Fruit fly (Drosophila melanogaster) whole organism, embryonic: ENCODE measurements around the gene CG31797.

Experiments used
- Bteb2 ChIP-seq: fragments of 200-800 bp; sonication (Bioruptor generic); optimal IDR thresholded peaks from 2 replicates; lab custom pipeline; 2016; ENCODE audit warnings: missing biosample characterization, missing genetic modification characterization
- CG10366 ChIP-seq: fragments of 200-800 bp; sonication (Bioruptor generic); IDR thresholded peaks from 2 replicates; pipeline ENCODE4 v1.3.6; 2022; ENCODE audit warnings: missing biosample characterization, missing genetic modification characterization
- CG11504 ChIP-seq: fragments of 200-800 bp; sonication (Bioruptor generic); optimal IDR thresholded peaks from 3 replicates; lab custom pipeline; 2019; ENCODE audit warnings: missing biosample characterization, mild to moderate bottlenecking, missing genetic modification characterization, moderate library complexity
- CG13123 ChIP-seq: fragments of 200-800 bp; sonication (Bioruptor generic); optimal IDR thresholded peaks from 2 replicates; lab custom pipeline; 2016; ENCODE audit warnings: missing biosample characterization, missing genetic modification characterization
- CG16813 ChIP-seq: fragments of 200-800 bp; sonication (Bioruptor generic); IDR thresholded peaks from 3 replicates; pipeline ENCODE4 v1.3.6; 2022; ENCODE audit warnings: missing biosample characterization, missing genetic modification characterization; ENCODE audit not compliant: partially characterized antibody
- CG17328 ChIP-seq: fragments of 200-800 bp; sonication (Bioruptor generic); IDR thresholded peaks from 2 replicates; pipeline ENCODE4 v1.3.6; 2022; ENCODE audit warnings: missing biosample characterization, missing genetic modification characterization
- CG17361 ChIP-seq: fragments of 200-800 bp; sonication (Bioruptor generic); IDR thresholded peaks from 3 replicates; pipeline ENCODE4 v1.3.6; 2022; ENCODE audit warnings: missing biosample characterization, missing genetic modification characterization
- CG18262 ChIP-seq: fragments of 200-800 bp; optimal IDR thresholded peaks from 3 replicates; lab custom pipeline; 2019; ENCODE audit warnings: missing biosample characterization, mild to moderate bottlenecking, missing genetic modification characterization, moderate library complexity
- CG2199 ChIP-seq: fragments of 200-800 bp; sonication (Bioruptor generic); IDR thresholded peaks from 3 replicates; pipeline ENCODE4 v1.3.6; 2022; ENCODE audit warnings: missing biosample characterization, missing genetic modification characterization
- CG2889 ChIP-seq: fragments of 200-800 bp; sonication (Bioruptor generic); IDR thresholded peaks from 3 replicates; pipeline ENCODE4 v1.3.6; 2022; ENCODE audit warnings: missing biosample characterization, missing genetic modification characterization
- CG31224 ChIP-seq: fragments of 200-800 bp; sonication (Bioruptor generic); IDR thresholded peaks from 2 replicates; pipeline ENCODE4 v1.3.6; 2022; ENCODE audit warnings: missing biosample characterization, missing genetic modification characterization
- CG3281 ChIP-seq: fragments of 200-800 bp; sonication (Bioruptor generic); optimal IDR thresholded peaks from 3 replicates; lab custom pipeline; 2017; ENCODE audit warnings: missing biosample characterization, mild to moderate bottlenecking, missing genetic modification characterization
- CG3407 ChIP-seq: fragments of 200-800 bp; sonication (Bioruptor generic); optimal IDR thresholded peaks from 2 replicates; lab custom pipeline; 2018; ENCODE audit warnings: missing biosample characterization, mild to moderate bottlenecking, missing genetic modification characterization
- CG3838 ChIP-seq: fragments of 200-800 bp; sonication (Bioruptor generic); optimal IDR thresholded peaks from 3 replicates; lab custom pipeline; 2016; ENCODE audit warnings: missing biosample characterization, missing genetic modification characterization
- CG4730 ChIP-seq: fragments of 200-800 bp; sonication (Bioruptor generic); IDR thresholded peaks from 2 replicates; pipeline ENCODE4 v1.3.6; 2022; ENCODE audit warnings: missing biosample characterization, missing genetic modification characterization
- CG5245 ChIP-seq: fragments of 200-800 bp; sonication (Bioruptor generic); optimal IDR thresholded peaks from 3 replicates; lab custom pipeline; 2016; ENCODE audit warnings: missing biosample characterization, missing genetic modification characterization
- CG7556 ChIP-seq: fragments of 200-800 bp; sonication (Bioruptor generic); optimal IDR thresholded peaks from 2 replicates; lab custom pipeline; 2017; ENCODE audit warnings: missing biosample characterization, mild to moderate bottlenecking, missing genetic modification characterization
- CG7839 ChIP-seq: fragments of 200-800 bp; sonication (Bioruptor generic); optimal IDR thresholded peaks from 3 replicates; lab custom pipeline; 2018; ENCODE audit warnings: missing biosample characterization, mild to moderate bottlenecking, missing genetic modification characterization, moderate library complexity
- CG7963 ChIP-seq: fragments of 200-800 bp; sonication (Bioruptor generic); IDR thresholded peaks from 3 replicates; pipeline ENCODE4 v1.3.6; 2022; ENCODE audit warnings: missing biosample characterization, missing genetic modification characterization; ENCODE audit not compliant: partially characterized antibody
- CG8089 ChIP-seq: fragments of 200-800 bp; sonication (Bioruptor generic); optimal IDR thresholded peaks from 3 replicates; lab custom pipeline; 2016; ENCODE audit warnings: missing biosample characterization, missing genetic modification characterization
- CG8478 ChIP-seq: fragments of >200 bp; optimal IDR thresholded peaks from 2 replicates; lab custom pipeline; 2018
- CG9609 ChIP-seq: fragments of 200-800 bp; sonication (Bioruptor generic); optimal IDR thresholded peaks from 3 replicates; lab custom pipeline; 2016; ENCODE audit warnings: missing biosample characterization, missing genetic modification characterization
- CG9727 ChIP-seq: fragments of 200-800 bp; sonication (Bioruptor generic); optimal IDR thresholded peaks from 3 replicates; lab custom pipeline; 2017; ENCODE audit warnings: missing biosample characterization, mild to moderate bottlenecking, missing genetic modification characterization
- Drgx ChIP-seq: fragments of 200-800 bp; sonication (Bioruptor generic); IDR thresholded peaks from 2 replicates; pipeline ENCODE4 v1.3.6; 2022; ENCODE audit warnings: missing biosample characterization, missing genetic modification characterization
- Ets65A ChIP-seq: fragments of 200-800 bp; sonication (Bioruptor generic); peaks from one replicate; lab custom pipeline; 2016; ENCODE audit warnings: missing biosample characterization, missing genetic modification characterization
- Fer1 ChIP-seq: fragments of 200-800 bp; sonication (Bioruptor generic); optimal IDR thresholded peaks from 2 replicates; lab custom pipeline; 2017; ENCODE audit warnings: missing biosample characterization, mild to moderate bottlenecking, missing genetic modification characterization
- H2.0 ChIP-seq: fragments of 200-800 bp; sonication (Bioruptor generic); IDR thresholded peaks from 2 replicates; pipeline ENCODE4 v1.3.6; 2022; ENCODE audit warnings: missing biosample characterization, missing genetic modification characterization
- Hmr ChIP-seq: fragments of 200-800 bp; sonication (Bioruptor generic); optimal IDR thresholded peaks from 3 replicates; lab custom pipeline; 2017; ENCODE audit warnings: mild to moderate bottlenecking, missing biosample characterization, missing genetic modification reagents, missing genetic modification characterization
- Hr3 ChIP-seq: fragments of 200-800 bp; sonication (Bioruptor generic); optimal IDR thresholded peaks from 3 replicates; lab custom pipeline; 2016; ENCODE audit warnings: missing biosample characterization, missing genetic modification characterization
- Jarid2 ChIP-seq: fragments of 200-800 bp; sonication (Bioruptor generic); optimal IDR thresholded peaks from 3 replicates; lab custom pipeline; 2017; ENCODE audit warnings: mild to moderate bottlenecking, missing biosample characterization, missing genetic modification reagents, missing genetic modification characterization
- Med ChIP-seq: fragments of 200-800 bp; sonication (Bioruptor generic); peaks from one replicate; lab custom pipeline; 2016; ENCODE audit warnings: missing biosample characterization, missing genetic modification characterization, mild to moderate bottlenecking, inconsistent platforms, moderate library complexity
- Oli ChIP-seq: fragments of 200-800 bp; sonication (Bioruptor generic); optimal IDR thresholded peaks from 2 replicates; lab custom pipeline; 2018; ENCODE audit warnings: missing biosample characterization, mild to moderate bottlenecking, missing genetic modification characterization, moderate library complexity
- cad ChIP-seq: fragments of >200 bp; optimal IDR thresholded peaks from 2 replicates; lab custom pipeline; 2017; ENCODE audit warnings: missing biosample characterization, missing genetic modification characterization
- caup ChIP-seq: fragments of 200-800 bp; sonication (Bioruptor generic); optimal IDR thresholded peaks from 3 replicates; lab custom pipeline; 2017; ENCODE audit warnings: missing biosample characterization, mild to moderate bottlenecking, missing genetic modification characterization, moderate library complexity; ENCODE audit not compliant: severe bottlenecking
- chif ChIP-seq, 2 experiments: fragments of 200-800 bp; sonication (Bioruptor generic); optimal IDR thresholded peaks; 3 replicates each; lab custom pipeline; 2016; ENCODE audit warnings: missing biosample characterization in 2 of 2, missing genetic modification characterization in 2 of 2
- dan ChIP-seq: fragments of 200-800 bp; sonication (Bioruptor generic); IDR thresholded peaks from 2 replicates; pipeline ENCODE4 v1.3.6; 2022; ENCODE audit warnings: missing biosample characterization, missing genetic modification characterization
- dmrt11E ChIP-seq: fragments of 200-800 bp; sonication (Bioruptor generic); optimal IDR thresholded peaks from 3 replicates; lab custom pipeline; 2018; ENCODE audit warnings: missing biosample characterization, mild to moderate bottlenecking, missing genetic modification characterization, moderate library complexity
- dmrt99B ChIP-seq: fragments of 200-800 bp; sonication (Bioruptor generic); optimal IDR thresholded peaks from 2 replicates; lab custom pipeline; 2018; ENCODE audit warnings: missing biosample characterization, mild to moderate bottlenecking, missing genetic modification characterization, moderate library complexity
- gem ChIP-seq: fragments of 200-800 bp; sonication (Bioruptor generic); optimal IDR thresholded peaks from 2 replicates; lab custom pipeline; 2019; ENCODE audit warnings: missing biosample characterization, mild to moderate bottlenecking, missing genetic modification characterization, moderate library complexity
- grau ChIP-seq: fragments of 200-800 bp; optimal IDR thresholded peaks from 3 replicates; lab custom pipeline; 2019; ENCODE audit warnings: missing biosample characterization, mild to moderate bottlenecking, missing genetic modification characterization, moderate library complexity
- gsb-n ChIP-seq: fragments of 200-800 bp; sonication (Bioruptor generic); optimal IDR thresholded peaks from 3 replicates; lab custom pipeline; 2018; ENCODE audit warnings: missing biosample characterization, mild to moderate bottlenecking, missing genetic modification characterization
- her ChIP-seq: fragments of 200-800 bp; sonication (Bioruptor generic); optimal IDR thresholded peaks from 2 replicates; lab custom pipeline; 2016; ENCODE audit warnings: missing biosample characterization, missing genetic modification characterization
- kay ChIP-seq: fragments of 200-800 bp; sonication (Bioruptor generic); optimal IDR thresholded peaks from 2 replicates; lab custom pipeline; 2016; ENCODE audit warnings: missing biosample characterization, missing genetic modification characterization
- otp ChIP-seq: fragments of 200-800 bp; sonication (Bioruptor generic); IDR thresholded peaks from 3 replicates; pipeline ENCODE4, ENCODE4 v1.3.6; 2022; ENCODE audit warnings: missing biosample characterization, missing genetic modification characterization
- sens ChIP-seq: fragments of 200-800 bp; sonication (Bioruptor generic); peaks from one replicate; lab custom pipeline; 2016; ENCODE audit warnings: missing biosample characterization, missing genetic modification characterization
- sisA ChIP-seq: fragments of 200-800 bp; sonication (Bioruptor generic); IDR thresholded peaks from 2 replicates; pipeline ENCODE4 v1.3.6; 2022; ENCODE audit warnings: missing biosample characterization, missing genetic modification characterization
- tup ChIP-seq: fragments of 200-800 bp; sonication (Bioruptor generic); optimal IDR thresholded peaks from 2 replicates; lab custom pipeline; 2016; ENCODE audit warnings: missing biosample characterization, mild to moderate bottlenecking, missing genetic modification characterization, moderate library complexity
- unpg ChIP-seq: fragments of 200-800 bp; sonication (Bioruptor generic); optimal IDR thresholded peaks from 3 replicates; lab custom pipeline; 2018; ENCODE audit warnings: missing biosample characterization, mild to moderate bottlenecking, missing genetic modification characterization, moderate library complexity
- vvl ChIP-seq: fragments of 200-800 bp; sonication (Bioruptor generic); IDR thresholded peaks from 2 replicates; pipeline ENCODE4 v1.3.6; 2022; ENCODE audit warnings: missing biosample characterization, missing genetic modification characterization
- wor ChIP-seq: fragments of 200-800 bp; sonication (Bioruptor generic); IDR thresholded peaks from 2 replicates; pipeline ENCODE4 v1.3.6; 2022; ENCODE audit warnings: missing biosample characterization, missing genetic modification characterization
- zf30C ChIP-seq: fragments of 200-800 bp; sonication (Bioruptor generic); optimal IDR thresholded peaks from 3 replicates; lab custom pipeline; 2018; ENCODE audit warnings: missing biosample characterization, mild to moderate bottlenecking, missing genetic modification characterization
- zfh1 ChIP-seq: fragments of 200-800 bp; sonication (Bioruptor generic); IDR thresholded peaks from 3 replicates; pipeline ENCODE4 v1.3.6; 2022; ENCODE audit warnings: missing biosample characterization, missing genetic modification characterization

The CG31797 gene

dm6 chr2L:19233300-19233699 is 28.7 kb downstream of the CG31797 start (continued):
- peak; percentile 17 for TF ChIP-seq Oli (tag; lab: Kevin White, UChicago)
- TF ChIP-seq CG17361 (GFP tag; lab: Robert Waterston, UW): no peak
- no peak for TF ChIP-seq CG2199
- no peak for TF ChIP-seq otp (GFP tag; lab: Robert Waterston, UW)
- TF ChIP-seq sisA (GFP tag; lab: Robert Waterston, UW): peak; percentile 43
- TF ChIP-seq CG31224 (GFP tag; lab: Robert Waterston, UW): no peak
- peak; percentile 29 for TF ChIP-seq CG9609 (GFP tag; lab: Kevin White, UChicago)
- TF ChIP-seq wor (GFP tag; lab: Robert Waterston, UW): no peak
- TF ChIP-seq dan: no peak
- 0 out of 2 replicates have a peak, but pooled peaks have one; percentile 28 for TF ChIP-seq vvl
- TF ChIP-seq H2.0 (GFP tag; lab: Robert Waterston, UW): peak; percentile 12; the same call in 1 of the 2 replicates
- peak; percentile 80 for TF ChIP-seq sens
- no peak for TF ChIP-seq CG3281 (GFP tag; lab: Kevin White, UChicago)
- TF ChIP-seq CG13123: no peak
- no peak for TF ChIP-seq Jarid2 (GFP tag; lab: Kevin White, UChicago)
- TF ChIP-seq CG8089: no peak
- TF ChIP-seq CG3838 (GFP tag; lab: Kevin White, UChicago): no peak
- TF ChIP-seq CG16813 (GFP tag; lab: Robert Waterston, UW): no peak
- TF ChIP-seq Hmr (GFP tag; lab: Kevin White, UChicago): peak; percentile 54
- TF ChIP-seq Bteb2 (GFP tag; lab: Kevin White, UChicago): no peak
- TF ChIP-seq Fer1: peak; percentile 34
- peak; percentile 47 for TF ChIP-seq grau (tag; lab: Kevin White, UChicago)
- no peak for TF ChIP-seq CG7963 (GFP tag; lab: Robert Waterston, UW)
- no peak; the same call in 1 of the 2 replicates for TF ChIP-seq CG10366 (GFP tag; lab: Robert Waterston, UW)
- no peak for TF ChIP-seq tup (GFP tag; lab: Kevin White, UChicago)
- peak; percentile 64 for TF ChIP-seq dmrt11E (tag; lab: Kevin White, UChicago)
- TF ChIP-seq CG5245 (GFP tag; lab: Kevin White, UChicago): no peak
- no peak for TF ChIP-seq CG2889
- TF ChIP-seq Hr3: peak; percentile 21
- no peak for TF ChIP-seq cad (GFP tag; lab: Kevin White, UChicago)
- no peak for TF ChIP-seq CG8478
- no peak for TF ChIP-seq CG3407

- TF ChIP-seq CG4730 (no peak), Ets65A (peak; percentile 59)
Measured at dm6 chr2L:19230518-19230917, 31.5 kb downstream of the CG31797 start.

dm6 chr2L:19229059-19229458 is 33.0 kb downstream of the CG31797 start:
- TF ChIP-seq zf30C: peak; percentile 64
- peak; percentile 20 for TF ChIP-seq Med (GFP tag; lab: Kevin White, UChicago)
- TF ChIP-seq CG7556 (GFP tag; lab: Kevin White, UChicago): peak; percentile 11
- TF ChIP-seq CG11504: peak; percentile 10
- no peak for TF ChIP-seq zfh1 (GFP tag; lab: Robert Waterston, UW)
- TF ChIP-seq caup (GFP tag; lab: Kevin White, UChicago): no peak
- TF ChIP-seq CG9727 (GFP tag; lab: Kevin White, UChicago): peak; percentile 24
- TF ChIP-seq gsb-n (tag; lab: Kevin White, UChicago): no peak
- TF ChIP-seq CG18262 (tag; lab: Kevin White, UChicago): peak; percentile 24
- TF ChIP-seq dmrt99B: peak; percentile 12
- TF ChIP-seq chif (GFP tag; optimal IDR thresholded peaks at IDR 0.05; lab: Kevin White, UChicago): peak in 1 of 2 experiments; percentile 17
- TF ChIP-seq CG7839: peak; percentile 5
- no peak for TF ChIP-seq her (GFP tag; lab: Kevin White, UChicago)
- TF ChIP-seq kay (GFP tag; lab: Kevin White, UChicago): no peak
- 0 out of 2 replicates have a peak, but pooled peaks have one; percentile 11 for TF ChIP-seq Drgx (GFP tag; lab: Robert Waterston, UW)
- no peak for TF ChIP-seq CG17328 (GFP tag; lab: Robert Waterston, UW)
- TF ChIP-seq gem (tag; lab: Kevin White, UChicago): peak; percentile 43
- TF ChIP-seq unpg: peak; percentile 1
